Fruit fly (Drosophila melanogaster): Measurements from ENCODE around the gene CG32457.

DNA sequence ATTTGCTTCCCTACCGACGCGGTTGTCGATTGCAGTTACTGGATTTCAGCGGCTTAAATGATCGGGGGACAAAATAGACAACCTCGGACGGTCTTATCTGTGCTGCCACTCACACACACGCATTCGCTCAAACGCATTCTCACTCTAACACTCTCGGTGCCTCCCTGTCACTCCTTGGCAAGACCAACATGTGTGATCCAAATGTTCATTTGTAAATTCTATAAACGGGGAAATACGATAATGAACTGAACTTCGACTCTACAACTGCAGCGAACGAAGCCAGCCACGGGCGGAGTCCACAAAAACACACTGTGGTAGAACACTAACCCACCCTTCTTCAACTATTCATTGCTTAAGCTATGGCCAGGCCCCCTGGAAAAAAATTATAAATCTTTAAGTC, 44.0 kb upstream of the CG32457 start:
- TF ChIP-seq dm (GFP tag; optimal IDR thresholded peaks at IDR 0.05) (no peak), Optix (GFP tag; IDR thresholded peaks at IDR 0.05) (no peak), Dp (GFP tag; optimal IDR thresholded peaks at IDR 0.05) (no peak)
